Fruit fly (Drosophila melanogaster) whole organism: ENCODE data around the gene Iru.

Experiments
- Dll ChIP-seq: fragments of >200 bp; optimal IDR thresholded peaks from 2 replicates; lab custom pipeline; 2017
- pan ChIP-seq: fragments of >200 bp; optimal IDR thresholded peaks from 2 replicates; lab custom pipeline; 2017

DNA sequence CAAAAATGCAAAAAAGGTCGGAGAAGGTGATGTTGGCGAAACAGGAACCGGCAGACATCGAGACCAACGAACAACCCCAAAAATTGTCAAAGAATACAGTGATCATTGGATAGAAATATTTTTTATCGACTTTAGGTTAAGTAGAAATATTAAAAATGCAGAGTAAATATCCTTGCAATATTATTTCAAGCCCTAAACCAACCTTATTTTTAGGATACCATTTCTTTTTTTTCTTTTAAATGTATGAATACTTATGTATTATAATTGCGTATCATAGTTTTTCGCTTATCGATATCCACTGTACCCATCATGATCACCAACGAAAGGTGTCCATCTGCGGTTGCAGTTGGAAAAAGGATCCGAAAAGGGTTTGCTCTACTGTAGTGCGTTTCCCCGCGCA is 29.0 kb downstream of the Iru start:
- no peak for TF ChIP-seq Dll
- no peak for TF ChIP-seq pan (lab: Kevin White, UChicago)
